Worm (Caenorhabditis elegans) whole organism, L2 larva: ENCODE data around the gene str-99.

Experiments used
- F13H6.1 ChIP-seq: sonication (generic microtip); optimal IDR thresholded peaks from 2 replicates; lab custom pipeline; 2016; ENCODE audit warnings: missing genetic modification characterization, missing compliant biosample characterization
- R02D3.7 ChIP-seq: fragments of 150-350 bp; optimal IDR thresholded peaks from 2 replicates; lab custom pipeline; 2014; ENCODE audit warnings: missing biosample characterization, missing genetic modification characterization
- Y55F3AM.14 ChIP-seq: fragments of 200-800 bp; sonication (Bioruptor generic); optimal IDR thresholded peaks from 2 replicates; lab custom pipeline; 2018; ENCODE audit warnings: mild to moderate bottlenecking, missing genetic modification characterization, missing compliant biosample characterization
- ZK546.5 ChIP-seq: sonication (generic microtip); optimal IDR thresholded peaks from 2 replicates; lab custom pipeline; 2017; ENCODE audit warnings: missing biosample characterization, missing genetic modification characterization
- alr-1 ChIP-seq: fragments of 150-350 bp; optimal IDR thresholded peaks from 2 replicates; lab custom pipeline; 2014; ENCODE audit warnings: missing biosample characterization, missing genetic modification characterization
- blmp-1 ChIP-seq: sonication (generic microtip); optimal IDR thresholded peaks from 2 replicates; lab custom pipeline; 2017; ENCODE audit warnings: missing genetic modification characterization, mild to moderate bottlenecking, missing compliant biosample characterization, antibody characterized with exemption, moderate library complexity; ENCODE audit not compliant: insufficient read depth
- ceh-16 ChIP-seq: fragments of 150-350 bp; optimal IDR thresholded peaks from 2 replicates; lab custom pipeline; 2014; ENCODE audit warnings: missing biosample characterization, missing genetic modification characterization
- crh-2 ChIP-seq: sonication (generic microtip); optimal IDR thresholded peaks from 2 replicates; lab custom pipeline; 2017; ENCODE audit warnings: missing biosample characterization, missing genetic modification characterization
- dmd-4 ChIP-seq: sonication (generic microtip); optimal IDR thresholded peaks from 2 replicates; lab custom pipeline; 2017; ENCODE audit warnings: missing biosample characterization, missing genetic modification characterization
- egl-27 ChIP-seq: sonication (generic microtip); optimal IDR thresholded peaks from 3 replicates; lab custom pipeline; 2017; ENCODE audit warnings: missing biosample characterization, missing genetic modification reagents, missing genetic modification characterization
- elt-1 ChIP-seq: fragments of 150-350 bp; optimal IDR thresholded peaks from 2 replicates; lab custom pipeline; 2014; ENCODE audit warnings: missing biosample characterization, missing genetic modification characterization
- elt-3 ChIP-seq: sonication (generic microtip); optimal IDR thresholded peaks from 2 replicates; lab custom pipeline; 2017; ENCODE audit warnings: missing biosample characterization, missing genetic modification characterization
- fos-1 ChIP-seq: fragments of 150-350 bp; optimal IDR thresholded peaks from 2 replicates; lab custom pipeline; 2014; ENCODE audit warnings: missing biosample characterization, missing genetic modification characterization
- gmeb-1 ChIP-seq: fragments of 150-350 bp; optimal IDR thresholded peaks from 2 replicates; lab custom pipeline; 2014; ENCODE audit warnings: missing biosample characterization, missing genetic modification characterization
- lin-11 ChIP-seq: fragments of 150-350 bp; sonication (generic microtip); optimal IDR thresholded peaks from 2 replicates; lab custom pipeline; 2014; ENCODE audit warnings: missing biosample characterization, missing genetic modification characterization, inconsistent platforms, mixed read lengths
- lin-13 ChIP-seq: fragments of 150-350 bp; optimal IDR thresholded peaks from 2 replicates; lab custom pipeline; 2014; ENCODE audit warnings: missing biosample characterization, missing genetic modification reagents, missing genetic modification characterization
- lsy-2 ChIP-seq, 2 experiments: fragments of 150-350 bp in 1 of 2; sonication (generic microtip) in 1 of 2; optimal IDR thresholded peaks; 2 replicates each; lab custom pipeline; 2014 to 2017; ENCODE audit warnings: missing biosample characterization in 2 of 2, missing genetic modification characterization in 2 of 2
- mbf-1 ChIP-seq: sonication (generic microtip); optimal IDR thresholded peaks from 2 replicates; lab custom pipeline; 2017; ENCODE audit warnings: missing biosample characterization, missing genetic modification characterization
- mdl-1 ChIP-seq, 2 experiments: fragments of 150-350 bp in 1 of 2; sonication (generic microtip) in 1 of 2; optimal IDR thresholded peaks; 2 replicates each; lab custom pipeline; 2017; ENCODE audit warnings: missing biosample characterization in 2 of 2, missing genetic modification characterization in 2 of 2
- nhr-10 ChIP-seq: sonication (generic microtip); optimal IDR thresholded peaks from 2 replicates; lab custom pipeline; 2017; ENCODE audit warnings: missing biosample characterization, missing genetic modification characterization
- nhr-11 ChIP-seq: fragments of 150-350 bp; optimal IDR thresholded peaks from 2 replicates; lab custom pipeline; 2014; ENCODE audit warnings: missing biosample characterization, missing genetic modification characterization
- nhr-12 ChIP-seq: fragments of 150-350 bp; optimal IDR thresholded peaks from 2 replicates; lab custom pipeline; 2014; ENCODE audit warnings: missing biosample characterization, missing genetic modification characterization
- nhr-129 ChIP-seq: fragments of 150-350 bp; optimal IDR thresholded peaks from 2 replicates; lab custom pipeline; 2014; ENCODE audit warnings: missing biosample characterization, missing genetic modification characterization
- nhr-21 ChIP-seq: fragments of 150-350 bp; optimal IDR thresholded peaks from 2 replicates; lab custom pipeline; 2014; ENCODE audit warnings: missing biosample characterization, missing genetic modification characterization
- nhr-23 ChIP-seq: fragments of 150-350 bp; optimal IDR thresholded peaks from 2 replicates; lab custom pipeline; 2014; ENCODE audit warnings: missing biosample characterization, missing genetic modification reagents, missing genetic modification characterization
- nhr-6 ChIP-seq: fragments of 150-350 bp; optimal IDR thresholded peaks from 2 replicates; lab custom pipeline; 2014; ENCODE audit warnings: missing biosample characterization, missing genetic modification characterization
- nhr-77 ChIP-seq: fragments of 150-350 bp; optimal IDR thresholded peaks from 2 replicates; lab custom pipeline; 2014; ENCODE audit warnings: missing biosample characterization, missing genetic modification characterization
- peb-1 ChIP-seq: fragments of 150-350 bp; optimal IDR thresholded peaks from 2 replicates; lab custom pipeline; 2014; ENCODE audit warnings: missing biosample characterization, missing genetic modification characterization
- skn-1 ChIP-seq: sonication (generic microtip); optimal IDR thresholded peaks from 2 replicates; lab custom pipeline; 2017; ENCODE audit warnings: missing biosample characterization, missing genetic modification characterization
- sma-3 ChIP-seq: sonication (generic microtip); optimal IDR thresholded peaks from 2 replicates; lab custom pipeline; 2016; ENCODE audit warnings: missing genetic modification reagents, missing genetic modification characterization, missing compliant biosample characterization
- snpc-4 ChIP-seq: fragments of 150-350 bp; optimal IDR thresholded peaks from 2 replicates; lab custom pipeline; 2014; ENCODE audit warnings: missing biosample characterization, missing genetic modification characterization
- unc-39 ChIP-seq: fragments of 150-350 bp; optimal IDR thresholded peaks from 2 replicates; lab custom pipeline; 2014; ENCODE audit warnings: missing biosample characterization, missing genetic modification characterization
- unc-62 ChIP-seq: fragments of 150-350 bp; optimal IDR thresholded peaks from 2 replicates; lab custom pipeline; 2014; ENCODE audit warnings: missing biosample characterization, missing genetic modification reagents, missing genetic modification characterization
- zag-1 ChIP-seq: fragments of 150-350 bp; optimal IDR thresholded peaks from 2 replicates; lab custom pipeline; 2014; ENCODE audit warnings: missing biosample characterization, missing genetic modification characterization
- ztf-1 ChIP-seq: fragments of 200-800 bp; sonication (Bioruptor generic); conservative IDR thresholded peaks from 2 replicates; pipeline ENCODE4 v1.3.6; 2022; ENCODE audit warnings: missing genetic modification characterization, missing compliant biosample characterization
- ztf-4 ChIP-seq: fragments of 150-350 bp; optimal IDR thresholded peaks from 2 replicates; lab custom pipeline; 2014; ENCODE audit warnings: missing biosample characterization, missing genetic modification characterization

The str-99 gene

DNA sequence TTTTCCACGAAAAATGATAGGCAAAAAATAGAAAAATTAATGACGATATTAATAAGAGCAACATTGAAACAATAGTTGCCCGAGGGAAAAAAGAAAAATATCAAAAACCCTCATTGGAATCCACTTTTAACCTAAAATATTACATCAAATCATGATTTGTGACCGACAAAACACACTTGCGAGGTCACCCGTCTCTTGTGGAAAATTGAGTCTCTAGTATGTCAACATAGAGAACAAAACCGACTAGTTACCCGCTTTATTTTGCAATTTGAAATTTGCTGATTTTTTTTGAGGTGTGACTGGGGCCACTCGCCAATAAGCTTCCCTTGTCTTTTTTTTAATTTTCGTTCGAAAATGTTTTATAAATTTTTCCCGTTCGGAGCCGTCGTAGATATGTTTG, 17.5 kb upstream of the str-99 start, which contains the start of gene cyp-33D1:
Gene cyp-33D1, minus strand, starts transcription at position 101 of the 400 bp plus-strand sequence.
- TF ChIP-seq dmd-4 (tag; lab: Kevin White, UChicago): no peak
- no peak for TF ChIP-seq snpc-4 (tag; lab: Kevin White, UChicago)
- no peak for TF ChIP-seq lsy-2 (tag; optimal IDR thresholded peaks at IDR 0.05; lab: Kevin White, UChicago)
- TF ChIP-seq nhr-21 (tag; lab: Kevin White, UChicago): no peak
- TF ChIP-seq blmp-1: no peak
- TF ChIP-seq crh-2: no peak
- no peak for TF ChIP-seq egl-27 (tag; lab: Kevin White, UChicago)
- no peak for TF ChIP-seq mbf-1 (tag; lab: Kevin White, UChicago)
- TF ChIP-seq nhr-77: no peak
- no peak for TF ChIP-seq zag-1
- TF ChIP-seq nhr-6 (tag; lab: Kevin White, UChicago): no peak
- no peak for TF ChIP-seq alr-1
- no peak for TF ChIP-seq nhr-12
- TF ChIP-seq lin-13 (GFP tag; lab: Kevin White, UChicago): no peak
- no peak for TF ChIP-seq gmeb-1 (tag; lab: Kevin White, UChicago)
- no peak for TF ChIP-seq R02D3.7 (tag; lab: Kevin White, UChicago)
- TF ChIP-seq elt-1 (tag; lab: Kevin White, UChicago): no peak

DNA sequence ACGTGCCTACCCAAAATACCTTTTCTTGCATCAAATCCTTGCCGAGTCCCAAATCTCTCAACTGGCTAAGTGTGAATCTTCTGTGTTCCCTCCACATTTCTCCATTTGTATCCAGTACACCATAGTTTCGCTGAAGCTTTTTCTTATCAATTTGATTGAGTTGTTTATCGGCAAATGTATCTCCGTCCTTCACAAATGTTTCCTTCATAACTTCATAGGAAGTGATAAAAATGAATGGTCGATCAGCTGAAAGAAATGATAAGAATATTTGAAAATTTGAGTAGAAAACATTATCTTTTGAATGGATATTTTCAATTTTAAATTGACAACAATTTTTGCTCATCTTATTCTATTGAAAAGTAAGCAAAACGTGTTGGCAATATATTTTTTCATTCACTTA, 16.9 kb upstream of the str-99 start:
- TF ChIP-seq dmd-4 (tag; lab: Kevin White, UChicago): no peak
- TF ChIP-seq fos-1 (tag; lab: Kevin White, UChicago): peak; percentile 65

DNA sequence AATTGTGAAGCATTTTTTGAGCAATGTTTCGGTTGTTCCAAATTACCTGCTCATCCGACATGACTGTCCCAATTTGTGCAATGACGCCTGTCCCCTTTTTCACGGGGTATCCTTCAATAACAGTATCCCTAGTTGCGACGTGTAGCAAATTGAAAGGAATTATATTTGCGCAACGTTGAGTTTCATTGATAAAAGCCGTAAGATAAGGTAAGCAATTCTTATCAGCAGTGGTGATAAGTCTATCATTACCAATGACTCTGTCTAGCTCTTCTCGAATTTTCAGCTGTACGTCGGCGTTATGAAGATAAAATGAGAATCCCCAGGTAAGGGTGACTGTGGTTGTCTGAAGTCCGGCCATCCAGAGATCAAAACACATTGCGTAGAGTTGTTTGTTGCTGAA, 15.8 kb upstream of the str-99 start:
- TF ChIP-seq fos-1 (tag; lab: Kevin White, UChicago) (peak; percentile 35), sma-3 (no peak)

DNA sequence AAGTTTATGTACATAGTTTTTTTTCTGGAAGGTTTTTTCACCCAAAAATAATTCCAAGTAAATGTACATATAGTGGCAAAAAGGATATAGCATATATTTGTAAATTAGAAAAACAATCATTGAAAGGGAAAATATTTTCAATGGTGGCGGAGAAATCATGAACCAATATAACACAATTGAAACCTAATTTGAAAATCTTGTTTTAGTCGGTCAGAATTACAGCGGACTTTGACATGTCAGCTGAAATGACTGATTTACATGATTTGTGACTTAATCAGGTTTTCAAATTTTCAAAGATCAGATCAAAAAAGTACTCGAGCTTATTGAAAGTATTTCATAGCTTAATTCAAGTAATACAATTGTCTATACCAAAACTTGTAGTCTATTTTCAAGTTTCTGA, 13.4 kb upstream of the str-99 start, which contains the start of gene K05D4.9:
Gene K05D4.9, minus strand, starts transcription at position 101 of the 400 bp plus-strand sequence.
- TF ChIP-seq nhr-10 (tag; lab: Kevin White, UChicago) (no peak), unc-62 (no peak), nhr-6 (tag; lab: Kevin White, UChicago) (no peak), peb-1 (tag; lab: Kevin White, UChicago) (no peak), elt-3 (no peak), ceh-16 (tag; lab: Kevin White, UChicago) (no peak), crh-2 (no peak), nhr-23 (no peak), ZK546.5 (no peak), unc-39 (no peak), nhr-77 (no peak), nhr-12 (no peak), ztf-1 (GFP tag; lab: Robert Waterston, UW) (no peak), mdl-1 (tag; optimal IDR thresholded peaks at IDR 0.05; lab: Kevin White, UChicago) (no peak), nhr-11 (tag; lab: Kevin White, UChicago) (no peak), nhr-129 (no peak), fos-1 (tag; lab: Kevin White, UChicago) (no peak), dmd-4 (tag; lab: Kevin White, UChicago) (no peak), ztf-4 (no peak)
- TF ChIP-seq, all 48 proteins: peak for 0

DNA sequence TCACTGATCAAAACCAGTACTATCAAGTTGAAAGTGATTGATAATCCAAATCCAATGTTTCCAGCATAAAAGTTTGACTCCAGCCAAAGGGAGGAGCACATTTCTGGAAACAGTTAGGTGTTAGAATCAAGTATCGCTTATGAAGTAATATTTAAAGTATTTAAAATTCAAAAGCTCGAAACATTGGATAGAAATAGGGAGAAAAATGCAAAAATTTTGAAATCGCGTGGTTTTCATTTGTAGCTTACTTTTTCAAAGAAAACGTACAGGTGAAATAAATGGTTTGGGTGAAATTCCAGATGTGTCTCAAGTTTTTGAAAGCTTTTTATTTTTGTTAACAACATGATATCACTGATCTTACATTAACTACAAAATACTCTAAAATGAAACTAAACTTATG, 10.7 kb upstream of the str-99 start, which contains the start of gene str-111:
Gene str-111, minus strand, starts transcription at position 101 of the 400 bp plus-strand sequence.
- no peak for TF ChIP-seq Y55F3AM.14 (GFP tag; lab: Kevin White, UChicago)
- TF ChIP-seq nhr-21 (tag; lab: Kevin White, UChicago): no peak
- TF ChIP-seq skn-1 (tag; lab: Kevin White, UChicago): no peak
- TF ChIP-seq mbf-1 (tag; lab: Kevin White, UChicago): no peak
- TF ChIP-seq egl-27 (tag; lab: Kevin White, UChicago): no peak
- no peak for TF ChIP-seq zag-1
- TF ChIP-seq lin-11 (tag; lab: Kevin White, UChicago): no peak
- no peak for TF ChIP-seq unc-39
- no peak for TF ChIP-seq elt-3
- no peak for TF ChIP-seq F13H6.1
- TF ChIP-seq dmd-4 (tag; lab: Kevin White, UChicago): no peak
- no peak for TF ChIP-seq blmp-1
- TF ChIP-seq, all 48 proteins: peak for 0
